Worm (Caenorhabditis elegans) whole organism, L4 larva: Measurements from ENCODE around the gene R01H10.4.

ENCODE experiments used
- Y5F2A.4 ChIP-seq: fragments of 200-800 bp; sonication (Bioruptor generic); optimal IDR thresholded peaks from 2 replicates; lab custom pipeline; 2018; ENCODE audit warnings: mild to moderate bottlenecking, missing genetic modification characterization, missing compliant biosample characterization
- daf-16 ChIP-seq, 3 experiments: sonication (generic microtip); optimal IDR thresholded peaks; 2 replicates each; lab custom pipeline; 2016 to 2017; ENCODE audit warnings: missing genetic modification characterization in 3 of 3, missing genetic modification reagents in 3 of 3, mild to moderate bottlenecking in 2 of 3, missing compliant biosample characterization in 2 of 3, missing biosample characterization in 1 of 3, moderate library complexity in 1 of 3
- jun-1 ChIP-seq: fragments of 150-350 bp; optimal IDR thresholded peaks from 2 replicates; lab custom pipeline; 2014; ENCODE audit warnings: missing biosample characterization, missing genetic modification reagents, missing genetic modification characterization
- lin-13 ChIP-seq: fragments of 150-350 bp; optimal IDR thresholded peaks from 2 replicates; lab custom pipeline; 2014; ENCODE audit warnings: missing biosample characterization, missing genetic modification reagents, missing genetic modification characterization
- lsy-2 ChIP-seq, 2 experiments: fragments of 150-350 bp in 1 of 2; sonication (generic microtip) in 1 of 2; optimal IDR thresholded peaks; 2 replicates each; lab custom pipeline; 2014 to 2017; ENCODE audit warnings: missing biosample characterization in 2 of 2, missing genetic modification characterization in 2 of 2
- mdl-1 ChIP-seq, 2 experiments: fragments of 150-350 bp in 1 of 2; sonication (generic microtip) in 1 of 2; optimal IDR thresholded peaks; 2 replicates each; lab custom pipeline; 2014 to 2017; ENCODE audit warnings: missing biosample characterization in 2 of 2, missing genetic modification characterization in 2 of 2
- nhr-76 ChIP-seq: fragments of 150-350 bp; optimal IDR thresholded peaks from 2 replicates; lab custom pipeline; 2014; ENCODE audit warnings: missing biosample characterization, missing genetic modification characterization
- sdz-12 ChIP-seq: fragments of 200-800 bp; sonication (Bioruptor generic); optimal IDR thresholded peaks from 2 replicates; lab custom pipeline; 2018; ENCODE audit warnings: mild to moderate bottlenecking, missing genetic modification characterization, missing compliant biosample characterization
- vab-7 ChIP-seq: fragments of 200-800 bp; sonication (Bioruptor generic); IDR thresholded peaks from 2 replicates; pipeline ENCODE4 v1.3.6; 2022; ENCODE audit warnings: missing genetic modification reagents, missing genetic modification characterization, missing compliant biosample characterization

ce11 chrIII:10271807-10272206 is 17.2 kb downstream of the R01H10.4 start:
- TF ChIP-seq lin-13 (GFP tag; lab: Kevin White, UChicago), result no peak
- TF ChIP-seq lsy-2 (tag; optimal IDR thresholded peaks at IDR 0.05; lab: Kevin White, UChicago), result no peak
- no peak for TF ChIP-seq vab-7 (GFP tag; lab: Robert Waterston, UW)
- TF ChIP-seq nhr-76 (tag; lab: Kevin White, UChicago), result no peak
- no peak for TF ChIP-seq sdz-12 (GFP tag; lab: Kevin White, UChicago)
- TF ChIP-seq daf-16 (GFP tag; optimal IDR thresholded peaks at IDR 0.05; lab: Kevin White, UChicago), result no peak
- TF ChIP-seq daf-16 (tag; optimal IDR thresholded peaks at IDR 0.05; lab: Kevin White, UChicago), result no peak
- no peak for TF ChIP-seq jun-1
- TF ChIP-seq mdl-1 (tag; optimal IDR thresholded peaks at IDR 0.05; lab: Kevin White, UChicago), result no peak
- TF ChIP-seq Y5F2A.4 (GFP tag; lab: Kevin White, UChicago), result no peak
